Fruit fly (Drosophila melanogaster) whole organism, embryonic: ENCODE results near the gene CG2841.

ENCODE experiments used
- Aef1 ChIP-seq: fragments of 200-800 bp; sonication (Bioruptor generic); IDR thresholded peaks from 3 replicates; pipeline ENCODE4 v1.3.6; 2022; ENCODE audit warnings: missing biosample characterization, missing genetic modification characterization
- Bdp1 ChIP-seq: fragments of 200-800 bp; sonication (Bioruptor generic); optimal IDR thresholded peaks from 3 replicates; lab custom pipeline; 2016; ENCODE audit warnings: missing biosample characterization, missing genetic modification characterization
- CG10979 ChIP-seq: fragments of 200-800 bp; sonication (Bioruptor generic); optimal IDR thresholded peaks from 2 replicates; lab custom pipeline; 2018; ENCODE audit warnings: missing biosample characterization, mild to moderate bottlenecking, missing genetic modification characterization, moderate library complexity
- CG13123 ChIP-seq: fragments of 200-800 bp; sonication (Bioruptor generic); optimal IDR thresholded peaks from 2 replicates; lab custom pipeline; 2016; ENCODE audit warnings: missing biosample characterization, missing genetic modification characterization
- CG13624 ChIP-seq: fragments of 200-800 bp; sonication (Bioruptor generic); optimal IDR thresholded peaks from 2 replicates; lab custom pipeline; 2016; ENCODE audit warnings: missing biosample characterization, missing genetic modification characterization
- CG14050 ChIP-seq: fragments of 200-800 bp; sonication (Bioruptor generic); IDR thresholded peaks from 3 replicates; pipeline ENCODE4 v1.3.6; 2022; ENCODE audit warnings: missing biosample characterization, missing genetic modification characterization
- CG14860 ChIP-seq: fragments of 200-800 bp; sonication (Bioruptor generic); IDR thresholded peaks from 3 replicates; pipeline ENCODE4 v1.3.6; 2022; ENCODE audit warnings: missing biosample characterization, missing genetic modification characterization; ENCODE audit not compliant: partially characterized antibody
- CG17612 ChIP-seq: fragments of 200-800 bp; sonication (Bioruptor generic); IDR thresholded peaks from 2 replicates; pipeline ENCODE4 v1.3.6; 2022; ENCODE audit warnings: missing biosample characterization, missing genetic modification characterization
- CG18262 ChIP-seq: fragments of 200-800 bp; optimal IDR thresholded peaks from 3 replicates; lab custom pipeline; 2019; ENCODE audit warnings: missing biosample characterization, mild to moderate bottlenecking, missing genetic modification characterization, moderate library complexity
- CG2120 ChIP-seq: fragments of 200-800 bp; sonication (Bioruptor generic); optimal IDR thresholded peaks from 3 replicates; lab custom pipeline; 2016; ENCODE audit warnings: missing biosample characterization, missing genetic modification characterization
- CG30020 ChIP-seq: fragments of 200-800 bp; optimal IDR thresholded peaks from 2 replicates; lab custom pipeline; 2019; ENCODE audit warnings: missing biosample characterization, mild to moderate bottlenecking, missing genetic modification characterization, moderate library complexity
- CG31441 ChIP-seq: fragments of 200-800 bp; sonication (Bioruptor generic); IDR thresholded peaks from 2 replicates; pipeline ENCODE4 v1.3.6; 2022; ENCODE audit warnings: missing biosample characterization, missing genetic modification characterization
- CG3163 ChIP-seq: fragments of 200-800 bp; sonication (Bioruptor generic); optimal IDR thresholded peaks from 3 replicates; lab custom pipeline; 2016; ENCODE audit warnings: missing biosample characterization, missing genetic modification characterization
- CG33213 ChIP-seq: fragments of 200-800 bp; sonication (Bioruptor generic); optimal IDR thresholded peaks from 3 replicates; lab custom pipeline; 2016; ENCODE audit warnings: missing biosample characterization, missing genetic modification characterization
- CG3847 ChIP-seq: fragments of 200-800 bp; sonication (Bioruptor generic); IDR thresholded peaks from 2 replicates; pipeline ENCODE4 v1.3.6; 2022; ENCODE audit warnings: missing biosample characterization, missing genetic modification characterization
- CG3995 ChIP-seq: fragments of 200-800 bp; sonication (Bioruptor generic); optimal IDR thresholded peaks from 3 replicates; lab custom pipeline; 2016; ENCODE audit warnings: missing biosample characterization, missing genetic modification characterization
- CG6654 ChIP-seq: fragments of 200-800 bp; sonication (Bioruptor generic); optimal IDR thresholded peaks from 2 replicates; lab custom pipeline; 2017; ENCODE audit warnings: missing biosample characterization, mild to moderate bottlenecking, missing genetic modification characterization
- CG6689 ChIP-seq: fragments of 200-800 bp; sonication (Bioruptor generic); IDR thresholded peaks from 2 replicates; pipeline ENCODE4 v1.3.6; 2022; ENCODE audit warnings: missing biosample characterization, missing genetic modification characterization
- CG8388 ChIP-seq: fragments of 200-800 bp; sonication (Bioruptor generic); optimal IDR thresholded peaks from 2 replicates; lab custom pipeline; 2019; ENCODE audit warnings: missing biosample characterization, mild to moderate bottlenecking, missing genetic modification characterization, moderate library complexity
- CG9817 ChIP-seq: fragments of 200-800 bp; sonication (Bioruptor generic); optimal IDR thresholded peaks from 2 replicates; lab custom pipeline; 2018; ENCODE audit warnings: missing biosample characterization, mild to moderate bottlenecking, missing genetic modification characterization, moderate library complexity
- Camta ChIP-seq: fragments of 200-800 bp; sonication (Bioruptor generic); optimal IDR thresholded peaks from 2 replicates; lab custom pipeline; 2016; ENCODE audit warnings: missing biosample characterization, missing genetic modification characterization
- Doc3 ChIP-seq: fragments of 200-800 bp; sonication (Bioruptor generic); IDR thresholded peaks from 3 replicates; pipeline ENCODE4 v1.3.6; 2022; ENCODE audit warnings: missing biosample characterization, missing genetic modification characterization; ENCODE audit not compliant: partially characterized antibody
- HHEX ChIP-seq: fragments of 200-800 bp; sonication (Bioruptor generic); optimal IDR thresholded peaks from 3 replicates; lab custom pipeline; 2017; ENCODE audit warnings: missing biosample characterization, mild to moderate bottlenecking, missing genetic modification characterization, missing genetic modification reagents
- MBD-R2 ChIP-seq: fragments of 200-800 bp; sonication (Bioruptor generic); IDR thresholded peaks from 2 replicates; pipeline ENCODE4 v1.3.6; 2022; ENCODE audit warnings: missing biosample characterization, missing genetic modification characterization
- Mad ChIP-seq: fragments of 200-800 bp; sonication (Bioruptor generic); optimal IDR thresholded peaks from 2 replicates; lab custom pipeline; 2016; ENCODE audit warnings: missing biosample characterization, missing genetic modification characterization
- NC2α ChIP-seq: fragments of 200-800 bp; sonication (Bioruptor generic); optimal IDR thresholded peaks from 2 replicates; lab custom pipeline; 2016; ENCODE audit warnings: missing biosample characterization, missing genetic modification characterization
- Oli ChIP-seq: fragments of 200-800 bp; sonication (Bioruptor generic); optimal IDR thresholded peaks from 2 replicates; lab custom pipeline; 2018; ENCODE audit warnings: missing biosample characterization, mild to moderate bottlenecking, missing genetic modification characterization, moderate library complexity
- Opbp ChIP-seq: fragments of 200-800 bp; sonication (Bioruptor generic); IDR thresholded peaks from 3 replicates; pipeline ENCODE4 v1.3.6; 2022; ENCODE audit warnings: missing biosample characterization, missing genetic modification characterization; ENCODE audit not compliant: partially characterized antibody
- Optix ChIP-seq: fragments of 200-800 bp; sonication (Bioruptor generic); IDR thresholded peaks from 3 replicates; pipeline ENCODE4 v1.3.6; 2022; ENCODE audit warnings: missing biosample characterization, missing genetic modification characterization
- TFAM ChIP-seq: fragments of 200-800 bp; sonication (Bioruptor generic); optimal IDR thresholded peaks from 2 replicates; lab custom pipeline; 2017; ENCODE audit warnings: missing biosample characterization, missing genetic modification characterization, inconsistent platforms
- crc ChIP-seq: fragments of 200-800 bp; sonication (Bioruptor generic); optimal IDR thresholded peaks from 2 replicates; lab custom pipeline; 2016; ENCODE audit warnings: missing biosample characterization, missing genetic modification characterization
- da ChIP-seq: fragments of 200-800 bp; sonication (Bioruptor generic); optimal IDR thresholded peaks from 2 replicates; lab custom pipeline; 2016; ENCODE audit warnings: missing biosample characterization, missing genetic modification characterization
- danr ChIP-seq: fragments of 200-800 bp; sonication (Bioruptor generic); IDR thresholded peaks from 2 replicates; pipeline ENCODE4 v1.3.6; 2022; ENCODE audit warnings: missing biosample characterization, missing genetic modification characterization
- dpn ChIP-seq, 2 experiments: fragments of 200-800 bp; sonication (Bioruptor generic); optimal IDR thresholded peaks; 3 replicates each; lab custom pipeline; 2016; ENCODE audit warnings: missing biosample characterization in 2 of 2, missing genetic modification characterization in 2 of 2
- emc ChIP-seq: fragments of 200-800 bp; sonication (Bioruptor generic); optimal IDR thresholded peaks from 2 replicates; lab custom pipeline; 2016; ENCODE audit warnings: missing biosample characterization, missing genetic modification characterization
- eve ChIP-seq, 2 experiments: fragments of >200 bp; optimal IDR thresholded peaks; 2 replicates each; lab custom pipeline; 2017; ENCODE audit warnings: missing biosample characterization in 2 of 2, missing genetic modification characterization in 2 of 2
- fd64A ChIP-seq: fragments of 200-800 bp; sonication (Bioruptor generic); optimal IDR thresholded peaks from 3 replicates; lab custom pipeline; 2018; ENCODE audit warnings: missing biosample characterization, mild to moderate bottlenecking, missing genetic modification characterization
- gce ChIP-seq: fragments of 200-800 bp; sonication (Bioruptor generic); IDR thresholded peaks from 3 replicates; pipeline ENCODE4 v1.3.6; 2022; ENCODE audit warnings: missing biosample characterization, missing genetic modification characterization
- jumu ChIP-seq: fragments of 200-800 bp; sonication (Bioruptor generic); optimal IDR thresholded peaks from 3 replicates; lab custom pipeline; 2016; ENCODE audit warnings: missing biosample characterization, missing genetic modification characterization
- mam ChIP-seq: fragments of 200-800 bp; sonication (Bioruptor generic); optimal IDR thresholded peaks from 3 replicates; lab custom pipeline; 2016; ENCODE audit warnings: missing biosample characterization, missing genetic modification characterization
- p53 ChIP-seq: fragments of 200-800 bp; sonication (Bioruptor generic); optimal IDR thresholded peaks from 2 replicates; lab custom pipeline; 2016; ENCODE audit warnings: missing biosample characterization, missing genetic modification characterization
- schlank ChIP-seq: fragments of 200-800 bp; sonication (Bioruptor generic); optimal IDR thresholded peaks from 2 replicates; lab custom pipeline; 2018; ENCODE audit warnings: missing biosample characterization, mild to moderate bottlenecking, missing genetic modification characterization
- so ChIP-seq: fragments of 200-800 bp; sonication (Bioruptor generic); IDR thresholded peaks from 3 replicates; pipeline ENCODE4 v1.3.6; 2022; ENCODE audit warnings: missing biosample characterization, missing genetic modification characterization
- sr ChIP-seq: fragments of 200-800 bp; sonication (Bioruptor generic); IDR thresholded peaks from 3 replicates; pipeline ENCODE4 v1.3.6; 2022; ENCODE audit warnings: missing biosample characterization, missing genetic modification characterization
- trem ChIP-seq: fragments of 200-800 bp; optimal IDR thresholded peaks from 3 replicates; lab custom pipeline; 2019; ENCODE audit warnings: missing biosample characterization, mild to moderate bottlenecking, missing genetic modification characterization, moderate library complexity
- wor ChIP-seq: fragments of 200-800 bp; sonication (Bioruptor generic); IDR thresholded peaks from 2 replicates; pipeline ENCODE4 v1.3.6; 2022; ENCODE audit warnings: missing biosample characterization, missing genetic modification characterization
- z ChIP-seq: fragments of 200-800 bp; sonication (Bioruptor generic); IDR thresholded peaks from 3 replicates; pipeline ENCODE4 v1.3.6; 2022; ENCODE audit warnings: missing biosample characterization, missing genetic modification characterization

CG2841 gene

dm6 chrX:2304514-2305235, 61.5 kb downstream of the CG2841 start (continued):
- TF ChIP-seq CG8388 (peak; percentile 11), CG13624 (no peak), eve (GFP tag; optimal IDR thresholded peaks at IDR 0.05; lab: Kevin White, UChicago) (peak in 1 of 2 experiments; percentile 40), NC2α (GFP tag; lab: Kevin White, UChicago) (no peak)

dm6 chrX:2303771-2304513, 62.2 kb downstream of the CG2841 start:
- TF ChIP-seq p53 (GFP tag; lab: Kevin White, UChicago) (peak; percentile 42), CG33213 (GFP tag; lab: Kevin White, UChicago) (peak; percentile 82), da (peak; percentile 77), CG9817 (tag; lab: Kevin White, UChicago) (peak; percentile 81), Opbp (GFP tag; lab: Robert Waterston, UW) (no peak), Doc3 (no peak), CG2120 (GFP tag; lab: Kevin White, UChicago) (peak; percentile 96), wor (GFP tag; lab: Robert Waterston, UW) (peak; percentile 75), TFAM (GFP tag; lab: Kevin White, UChicago) (no peak), mam (GFP tag; lab: Kevin White, UChicago) (peak; percentile 86), CG6654 (GFP tag; lab: Kevin White, UChicago) (peak; percentile 55), CG3847 (GFP tag; lab: Robert Waterston, UW) (peak; percentile 87), crc (GFP tag; lab: Kevin White, UChicago) (peak; percentile 73), sr (0 out of 3 replicates have a peak, but pooled peaks have one; percentile 11), CG30020 (tag; lab: Kevin White, UChicago) (peak; percentile 30), z (GFP tag; lab: Robert Waterston, UW) (peak; percentile 68; the same call in 2 of the 3 replicates), Optix (GFP tag; lab: Robert Waterston, UW) (peak; percentile 86), Mad (GFP tag; lab: Kevin White, UChicago) (peak; percentile 93), gce (GFP tag; lab: Robert Waterston, UW) (no peak), dpn (GFP tag; optimal IDR thresholded peaks at IDR 0.05; lab: Kevin White, UChicago) (peak; percentile 88 to 91), emc (GFP tag; lab: Kevin White, UChicago) (peak; percentile 81), Bdp1 (GFP tag; lab: Kevin White, UChicago) (peak; percentile 83), Aef1 (GFP tag; lab: Robert Waterston, UW) (peak; percentile 84), CG10979 (tag; lab: Kevin White, UChicago) (peak; percentile 89), so (GFP tag; lab: Robert Waterston, UW) (peak; percentile 85), jumu (GFP tag; lab: Kevin White, UChicago) (peak; percentile 93), CG31441 (GFP tag; lab: Robert Waterston, UW) (peak; percentile 81), MBD-R2 (GFP tag; lab: Robert Waterston, UW) (peak; percentile 57; the same call in 1 of the 2 replicates), CG17612 (GFP tag; lab: Robert Waterston, UW) (peak; percentile 47; the same call in 1 of the 2 replicates), trem (tag; lab: Kevin White, UChicago) (peak; percentile 81), schlank (tag; lab: Kevin White, UChicago) (peak; percentile 78), Oli (tag; lab: Kevin White, UChicago) (peak; percentile 90), CG18262 (tag; lab: Kevin White, UChicago) (peak; percentile 89), CG3995 (GFP tag; lab: Kevin White, UChicago) (peak; percentile 55), danr (GFP tag; lab: Robert Waterston, UW) (peak; percentile 66), Camta (GFP tag; lab: Kevin White, UChicago) (peak; percentile 72), CG3163 (GFP tag; lab: Kevin White, UChicago) (peak; percentile 89), HHEX (GFP tag; lab: Kevin White, UChicago) (peak; percentile 89), fd64A (GFP tag; lab: Kevin White, UChicago) (peak; percentile 52), CG13123 (GFP tag; lab: Kevin White, UChicago) (peak; percentile 62), CG14860 (no peak), CG6689 (GFP tag; lab: Robert Waterston, UW) (peak; percentile 85), CG14050 (peak; percentile 83)
